Worm (Caenorhabditis elegans) whole organism, mixed stage, embryonic: ENCODE data around the gene F46G10.2.

ENCODE experiments used
- blmp-1 ChIP-seq: fragments of 150-350 bp; optimal IDR thresholded peaks from 2 replicates; lab custom pipeline; 2014; ENCODE audit warnings: missing biosample characterization, missing genetic modification characterization
- cnd-1 ChIP-seq: fragments of 200-800 bp; sonication (Bioruptor generic); optimal IDR thresholded peaks from 2 replicates; lab custom pipeline; 2018; ENCODE audit warnings: mild to moderate bottlenecking, missing genetic modification characterization, missing compliant biosample characterization
- elt-3 ChIP-seq: fragments of 150-350 bp; optimal IDR thresholded peaks from 2 replicates; lab custom pipeline; 2014; ENCODE audit warnings: missing biosample characterization, missing genetic modification characterization
- flh-1 ChIP-seq: fragments of 200-800 bp; sonication (Bioruptor generic); optimal IDR thresholded peaks from 2 replicates; lab custom pipeline; 2018; ENCODE audit warnings: mild to moderate bottlenecking, missing genetic modification characterization, moderate library complexity, missing compliant biosample characterization
- ham-2 ChIP-seq: fragments of 200-800 bp; sonication (Bioruptor generic); optimal IDR thresholded peaks from 2 replicates; lab custom pipeline; 2018; ENCODE audit warnings: mild to moderate bottlenecking, missing genetic modification characterization, missing compliant biosample characterization
- lin-32 ChIP-seq: fragments of 200-800 bp; sonication (Bioruptor generic); optimal IDR thresholded peaks from 2 replicates; lab custom pipeline; 2018; ENCODE audit warnings: mild to moderate bottlenecking, missing genetic modification characterization, missing compliant biosample characterization
- mab-5 ChIP-seq: fragments of 150-350 bp; optimal IDR thresholded peaks from 2 replicates; lab custom pipeline; 2014; ENCODE audit warnings: missing biosample characterization, missing genetic modification characterization
- nhr-237 ChIP-seq: fragments of 150-350 bp; optimal IDR thresholded peaks from 2 replicates; lab custom pipeline; 2014; ENCODE audit warnings: missing biosample characterization, missing genetic modification characterization
- ztf-11 ChIP-seq: fragments of 150-350 bp; optimal IDR thresholded peaks from 2 replicates; lab custom pipeline; 2014; ENCODE audit warnings: missing biosample characterization, missing genetic modification characterization

DNA sequence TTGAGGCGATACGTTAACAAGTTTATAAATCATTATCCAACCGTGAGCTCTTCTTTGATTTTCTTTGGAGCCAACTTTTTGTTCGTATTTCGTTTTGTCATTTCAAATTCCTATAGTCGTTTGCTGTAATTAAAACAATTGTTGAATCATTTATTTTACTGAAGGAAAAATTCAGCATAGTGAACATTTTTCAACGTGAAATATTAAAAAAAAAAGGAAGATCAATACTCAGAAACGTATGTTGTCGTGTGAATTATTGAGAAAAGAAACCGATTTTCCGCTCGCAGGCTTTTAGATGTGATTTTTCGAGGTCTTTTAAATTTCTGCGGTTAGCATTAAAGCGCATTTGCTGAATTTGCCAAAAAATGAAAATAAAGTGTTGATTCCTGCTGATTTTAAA is 43.9 kb upstream of the F46G10.2 start, which contains the start of gene phf-33:
- TF ChIP-seq nhr-237 (tag; lab: Kevin White, UChicago) = no peak
- no peak for TF ChIP-seq elt-3 (tag; lab: Kevin White, UChicago)
- TF ChIP-seq ztf-11 = no peak
- no peak for TF ChIP-seq lin-32 (GFP tag; lab: Kevin White, UChicago)
- no peak for TF ChIP-seq mab-5 (tag; lab: Kevin White, UChicago)
- TF ChIP-seq blmp-1 (tag; lab: Kevin White, UChicago) = no peak
- TF ChIP-seq flh-1 = no peak
- no peak for TF ChIP-seq cnd-1 (tag; lab: Kevin White, UChicago)
- no peak for TF ChIP-seq ham-2 (GFP tag; lab: Kevin White, UChicago)
